Fruit fly (Drosophila melanogaster): ENCODE data around the gene LManVI.

The LManVI gene

dm6 chr2L:8732702-8733101, 48.4 kb downstream of the LManVI start (continued):
- TF ChIP-seq Dfd (GFP tag; optimal IDR thresholded peaks at IDR 0.05) (no peak), ci (GFP tag; IDR thresholded peaks at IDR 0.05) (peak; percentile 65; the same call in 1 of the 3 replicates), ewg (GFP tag; optimal IDR thresholded peaks at IDR 0.05) (no peak), Dll (GFP tag; IDR thresholded peaks at IDR 0.05; ENCODE audit: partially characterized antibody) (no peak), CG12155 (GFP tag; optimal IDR thresholded peaks at IDR 0.05) (no peak), ac (GFP tag; optimal IDR thresholded peaks at IDR 0.05) (no peak), pan (optimal IDR thresholded peaks at IDR 0.05) (no peak), pan (GFP tag; optimal IDR thresholded peaks at IDR 0.05 in 1 of 2, IDR thresholded peaks at IDR 0.05 in 1 of 2) (peak in 1 of 2 experiments; percentile 66), CG4730 (GFP tag; IDR thresholded peaks at IDR 0.05) (0 out of 2 replicates have a peak, but pooled peaks have one; percentile 11), mam (GFP tag; optimal IDR thresholded peaks at IDR 0.05) (no peak), CG11696 (GFP tag; IDR thresholded peaks at IDR 0.05) (no peak), dm (GFP tag; optimal IDR thresholded peaks at IDR 0.05) (no peak), CG15073 (GFP tag; optimal IDR thresholded peaks at IDR 0.05) (no peak), kah (GFP tag; optimal IDR thresholded peaks at IDR 0.05) (no peak), CG9215 (GFP tag; IDR thresholded peaks at IDR 0.05) (no peak), CG10462 (GFP tag; optimal IDR thresholded peaks at IDR 0.05) (no peak), ttk (GFP tag; IDR thresholded peaks at IDR 0.05) (no peak), tna (GFP tag; IDR thresholded peaks at IDR 0.05; ENCODE audit: partially characterized antibody) (no peak), Hsf (GFP tag; optimal IDR thresholded peaks at IDR 0.05) (no peak), Deaf1 (tag; optimal IDR thresholded peaks at IDR 0.05) (no peak), gro (GFP tag; optimal IDR thresholded peaks at IDR 0.05) (no peak), Xbp1 (GFP tag; optimal IDR thresholded peaks at IDR 0.05) (peak; percentile 2), tgo (GFP tag; IDR thresholded peaks at IDR 0.05) (peak; percentile 36; the same call in 2 of the 3 replicates), CG14441 (GFP tag; IDR thresholded peaks at IDR 0.05) (peak; percentile 62; the same call in 1 of the 2 replicates), CG1603 (tag; optimal IDR thresholded peaks at IDR 0.05) (peak; percentile 33), dan (GFP tag; IDR thresholded peaks at IDR 0.05) (no peak), CG14667 (GFP tag; IDR thresholded peaks at IDR 0.05) (no peak), Gug (GFP tag; IDR thresholded peaks at IDR 0.05) (no peak), CG12659 (GFP tag; optimal IDR thresholded peaks at IDR 0.05) (peak; percentile 9), CG12744 (GFP tag; optimal IDR thresholded peaks at IDR 0.05) (no peak), Poxn (GFP tag; IDR thresholded peaks at IDR 0.05) (no peak), Lpt (GFP tag; optimal IDR thresholded peaks at IDR 0.05) (no peak), hkb (optimal IDR thresholded peaks at IDR 0.05) (no peak), hkb (GFP tag; IDR thresholded peaks at IDR 0.05) (peak; percentile 63), Stat92E (GFP tag; optimal IDR thresholded peaks at IDR 0.05) (no peak), CG12219 (GFP tag; optimal IDR thresholded peaks at IDR 0.05) (no peak), Taf1 (GFP tag; IDR thresholded peaks at IDR 0.05) (no peak), Sox102F (GFP tag; optimal IDR thresholded peaks at IDR 0.05) (peak; percentile 62), CG17612 (GFP tag; IDR thresholded peaks at IDR 0.05) (no peak), CG18619 (GFP tag; optimal IDR thresholded peaks at IDR 0.05) (no peak), CG42726 (GFP tag; IDR thresholded peaks at IDR 0.05; ENCODE audit: partially characterized antibody) (no peak), CG16813 (GFP tag; IDR thresholded peaks at IDR 0.05; ENCODE audit: partially characterized antibody) (no peak), CG6272 (GFP tag; IDR thresholded peaks at IDR 0.05) (no peak; the same call in 1 of the 2 replicates), Hey (tag; optimal IDR thresholded peaks at IDR 0.05) (no peak), cg (GFP tag; optimal IDR thresholded peaks at IDR 0.05) (no peak), ems (GFP tag; optimal IDR thresholded peaks at IDR 0.05) (no peak), CG3726 (GFP tag; IDR thresholded peaks at IDR 0.05) (no peak), bab2 (GFP tag; optimal IDR thresholded peaks at IDR 0.05) (peak; percentile 24), CG9932 (GFP tag; IDR thresholded peaks at IDR 0.05) (no peak), mirr (GFP tag; optimal IDR thresholded peaks at IDR 0.05) (no peak), CG3281 (GFP tag; optimal IDR thresholded peaks at IDR 0.05) (no peak), Ada2b (GFP tag; IDR thresholded peaks at IDR 0.05) (peak; percentile 48; the same call in 1 of the 2 replicates)

All from whole organism, embryonic.